Fruit fly (Drosophila melanogaster): Measurements from ENCODE around the gene Paip2.

Gene Paip2

dm6 chr3R:12960929-12961855, 19.4 kb upstream of the Paip2 start, which contains the start of gene Spc25 (continued):
- TF ChIP-seq dpn (GFP tag; optimal IDR thresholded peaks at IDR 0.05) (peak; percentile 67 to 68), aop (GFP tag; IDR thresholded peaks at IDR 0.05) (no peak), Scr (GFP tag; IDR thresholded peaks at IDR 0.05; ENCODE audit: partially characterized antibody) (peak; percentile 94), CG14860 (GFP tag; IDR thresholded peaks at IDR 0.05; ENCODE audit: partially characterized antibody) (peak; percentile 88), cg (GFP tag; optimal IDR thresholded peaks at IDR 0.05) (no peak), CG2678 (tag; optimal IDR thresholded peaks at IDR 0.05) (peak; percentile 9), CG12299 (tag; optimal IDR thresholded peaks at IDR 0.05) (no peak), CG8765 (GFP tag; IDR thresholded peaks at IDR 0.05) (no peak), Optix (GFP tag; IDR thresholded peaks at IDR 0.05) (peak; percentile 57; the same call in 1 of the 3 replicates), fd102C (GFP tag; optimal IDR thresholded peaks at IDR 0.05) (no peak), CG10274 (GFP tag; optimal IDR thresholded peaks at IDR 0.05) (no peak), Dp (GFP tag; optimal IDR thresholded peaks at IDR 0.05) (peak; percentile 76), lab (GFP tag; optimal IDR thresholded peaks at IDR 0.05) (peak; percentile 23), dan (GFP tag; IDR thresholded peaks at IDR 0.05) (no peak), CG11695 (GFP tag; IDR thresholded peaks at IDR 0.05) (no peak), CG3838 (GFP tag; optimal IDR thresholded peaks at IDR 0.05) (no peak), HLH54F (GFP tag; optimal IDR thresholded peaks at IDR 0.05) (peak; percentile 76), CG1647 (GFP tag; optimal IDR thresholded peaks at IDR 0.05) (no peak), h (optimal IDR thresholded peaks at IDR 0.05) (no peak), CG15073 (GFP tag; optimal IDR thresholded peaks at IDR 0.05) (no peak), CG10147 (GFP tag; optimal IDR thresholded peaks at IDR 0.05) (no peak), Fer2 (tag; optimal IDR thresholded peaks at IDR 0.05) (no peak), da (GFP tag; optimal IDR thresholded peaks at IDR 0.05) (peak; percentile 24), CG15514 (GFP tag; optimal IDR thresholded peaks at IDR 0.05) (peak; percentile 70), CG10543 (GFP tag; optimal IDR thresholded peaks at IDR 0.05) (no peak), Ssrp (tag; optimal IDR thresholded peaks at IDR 0.05) (no peak), Antp (GFP tag; optimal IDR thresholded peaks at IDR 0.05) (peak; percentile 78), pita (GFP tag; optimal IDR thresholded peaks at IDR 0.05) (no peak), CG17328 (GFP tag; IDR thresholded peaks at IDR 0.05) (0 out of 2 replicates have a peak, but pooled peaks have one; percentile 28), CG33557 (GFP tag; optimal IDR thresholded peaks at IDR 0.05) (no peak), gfzf (GFP tag; optimal IDR thresholded peaks at IDR 0.05) (peak; percentile 33), pzg (GFP tag; optimal IDR thresholded peaks at IDR 0.05) (peak; percentile 91), Fer3 (tag; optimal IDR thresholded peaks at IDR 0.05) (no peak), CG10654 (GFP tag; optimal IDR thresholded peaks at IDR 0.05) (peak; percentile 35), Dll (GFP tag; IDR thresholded peaks at IDR 0.05; ENCODE audit: partially characterized antibody) (peak; percentile 93), Xrp1 (GFP tag; IDR thresholded peaks at IDR 0.05) (no peak; the same call in 1 of the 2 replicates), prd (optimal IDR thresholded peaks at IDR 0.05) (no peak), prd (GFP tag; IDR thresholded peaks at IDR 0.05) (peak; percentile 80), sens-2 (GFP tag; IDR thresholded peaks at IDR 0.05) (no peak), gt (GFP tag; IDR thresholded peaks at IDR 0.05) (no peak), z (GFP tag; IDR thresholded peaks at IDR 0.05) (no peak), MESR4 (GFP tag; optimal IDR thresholded peaks at IDR 0.05) (peak; percentile 36), CG9876 (GFP tag; optimal IDR thresholded peaks at IDR 0.05) (peak; percentile 58), tna (GFP tag; IDR thresholded peaks at IDR 0.05; ENCODE audit: partially characterized antibody) (peak; percentile 87), Sox102F (GFP tag; optimal IDR thresholded peaks at IDR 0.05) (peak; percentile 10), Lhr (GFP tag; optimal IDR thresholded peaks at IDR 0.05) (peak; percentile 60), CG2202 (tag; optimal IDR thresholded peaks at IDR 0.05) (no peak), exex (tag; optimal IDR thresholded peaks at IDR 0.05) (no peak)
